Fruit fly (Drosophila melanogaster) whole organism, prepupa: ENCODE measurements around the gene Hus1-like.
A peak's percentile ranks its signal among the peaks of the same experiment; 100 is the strongest.

ENCODE experiments used
- Blimp-1 ChIP-seq: fragments of 200-800 bp; sonication (Bioruptor generic); optimal IDR thresholded peaks from 3 replicates; lab custom pipeline; 2017; ENCODE audit warnings: missing biosample characterization, missing genetic modification characterization, mild to moderate bottlenecking, moderate library complexity, missing genetic modification reagents
- CG10631 ChIP-seq: fragments of 200-800 bp; sonication (Bioruptor generic); optimal IDR thresholded peaks from 2 replicates; lab custom pipeline; 2016; ENCODE audit warnings: missing biosample characterization, missing genetic modification characterization
- CG10669 ChIP-seq: fragments of 200-800 bp; sonication (Bioruptor generic); optimal IDR thresholded peaks from 3 replicates; lab custom pipeline; 2018; ENCODE audit warnings: missing biosample characterization, mild to moderate bottlenecking, missing genetic modification characterization, moderate library complexity
- CG11294 ChIP-seq: fragments of 200-800 bp; sonication (Bioruptor generic); IDR thresholded peaks from 2 replicates; pipeline ENCODE4 v1.3.6; 2022; ENCODE audit warnings: missing biosample characterization, missing genetic modification characterization
- CG11762 ChIP-seq: fragments of 200-800 bp; sonication (Bioruptor generic); optimal IDR thresholded peaks from 3 replicates; lab custom pipeline; 2016; ENCODE audit warnings: missing biosample characterization, missing genetic modification characterization; ENCODE audit not compliant: insufficient read depth
- CG11902 ChIP-seq: fragments of 200-800 bp; sonication (Bioruptor generic); optimal IDR thresholded peaks from 3 replicates; lab custom pipeline; 2016; ENCODE audit warnings: missing biosample characterization, missing genetic modification characterization
- CG15336 ChIP-seq: fragments of 200-800 bp; sonication (Bioruptor generic); IDR thresholded peaks from 2 replicates; pipeline ENCODE4 v1.3.6; 2022; ENCODE audit warnings: missing biosample characterization, missing genetic modification characterization
- CG1621 ChIP-seq: fragments of 200-800 bp; sonication (Bioruptor generic); optimal IDR thresholded peaks from 3 replicates; lab custom pipeline; 2018; ENCODE audit warnings: missing biosample characterization, mild to moderate bottlenecking, missing genetic modification characterization
- CG16779 ChIP-seq: fragments of 200-800 bp; sonication (Bioruptor generic); optimal IDR thresholded peaks from 3 replicates; lab custom pipeline; 2017; ENCODE audit warnings: missing biosample characterization, mild to moderate bottlenecking, missing genetic modification characterization
- CG31627 ChIP-seq: fragments of 200-800 bp; sonication (Bioruptor generic); optimal IDR thresholded peaks from 3 replicates; lab custom pipeline; 2016; ENCODE audit warnings: missing biosample characterization, missing genetic modification characterization
- CG32006 ChIP-seq: fragments of 200-800 bp; sonication (Bioruptor generic); optimal IDR thresholded peaks from 3 replicates; lab custom pipeline; 2017; ENCODE audit warnings: missing biosample characterization, mild to moderate bottlenecking, missing genetic modification characterization
- CG34406 ChIP-seq: fragments of 200-800 bp; sonication (Bioruptor generic); optimal IDR thresholded peaks from 3 replicates; lab custom pipeline; 2016; ENCODE audit warnings: missing biosample characterization, missing genetic modification characterization
- CG3919 ChIP-seq: fragments of 200-800 bp; sonication (Bioruptor generic); optimal IDR thresholded peaks from 3 replicates; lab custom pipeline; 2016; ENCODE audit warnings: missing biosample characterization, missing genetic modification characterization
- CG4318 ChIP-seq: fragments of 200-800 bp; sonication (Bioruptor generic); optimal IDR thresholded peaks from 3 replicates; lab custom pipeline; 2017; ENCODE audit warnings: missing biosample characterization, mild to moderate bottlenecking, missing genetic modification characterization
- CG6163 ChIP-seq: fragments of 200-800 bp; sonication (Bioruptor generic); IDR thresholded peaks from 3 replicates; pipeline ENCODE4 v1.3.6; 2022; ENCODE audit warnings: missing biosample characterization, missing genetic modification characterization
- CG6276 ChIP-seq: fragments of 200-800 bp; sonication (Bioruptor generic); optimal IDR thresholded peaks from 2 replicates; lab custom pipeline; 2017; ENCODE audit warnings: missing biosample characterization, mild to moderate bottlenecking, missing genetic modification characterization
- CG6792 ChIP-seq: fragments of 200-800 bp; sonication (Bioruptor generic); optimal IDR thresholded peaks from 3 replicates; lab custom pipeline; 2016; ENCODE audit warnings: missing biosample characterization, missing genetic modification characterization
- CG6808 ChIP-seq: fragments of 200-800 bp; sonication (Bioruptor generic); optimal IDR thresholded peaks from 3 replicates; lab custom pipeline; 2017; ENCODE audit warnings: missing biosample characterization, missing genetic modification characterization, mild to moderate bottlenecking, moderate library complexity, missing genetic modification reagents
- CG8319 ChIP-seq: fragments of 200-800 bp; sonication (Bioruptor generic); optimal IDR thresholded peaks from 3 replicates; lab custom pipeline; 2016; ENCODE audit warnings: missing biosample characterization, missing genetic modification characterization
- CG8632 ChIP-seq: fragments of 200-800 bp; sonication (Bioruptor generic); optimal IDR thresholded peaks from 3 replicates; lab custom pipeline; 2016; ENCODE audit warnings: missing biosample characterization, missing genetic modification characterization
- CG9139 ChIP-seq: fragments of 200-800 bp; sonication (Bioruptor generic); optimal IDR thresholded peaks from 3 replicates; lab custom pipeline; 2017; ENCODE audit warnings: missing biosample characterization, mild to moderate bottlenecking, missing genetic modification characterization
- Eip78C ChIP-seq: fragments of 200-800 bp; sonication (Bioruptor generic); peaks from one replicate; lab custom pipeline; 2016; ENCODE audit warnings: missing biosample characterization, missing genetic modification characterization
- Eip93F ChIP-seq: fragments of 200-800 bp; sonication (Bioruptor generic); optimal IDR thresholded peaks from 2 replicates; lab custom pipeline; 2016; ENCODE audit warnings: missing biosample characterization, mild to moderate bottlenecking, missing genetic modification characterization
- Ets21C ChIP-seq: fragments of 200-800 bp; sonication (Bioruptor generic); optimal IDR thresholded peaks from 3 replicates; lab custom pipeline; 2016; ENCODE audit warnings: missing biosample characterization, missing genetic modification characterization
- Ets96B ChIP-seq: fragments of 200-800 bp; optimal IDR thresholded peaks from 2 replicates; lab custom pipeline; 2019; ENCODE audit warnings: missing biosample characterization, mild to moderate bottlenecking, missing genetic modification characterization, moderate library complexity
- Hr39 ChIP-seq: fragments of 200-800 bp; sonication (Bioruptor generic); optimal IDR thresholded peaks from 2 replicates; lab custom pipeline; 2016; ENCODE audit warnings: missing biosample characterization, missing genetic modification characterization
- Hr4 ChIP-seq: fragments of 200-800 bp; sonication (Bioruptor generic); optimal IDR thresholded peaks from 3 replicates; lab custom pipeline; 2016; ENCODE audit warnings: missing biosample characterization, missing genetic modification characterization
- Lpt ChIP-seq: fragments of 200-800 bp; sonication (Bioruptor generic); optimal IDR thresholded peaks from 3 replicates; lab custom pipeline; 2016; ENCODE audit warnings: missing biosample characterization, missing genetic modification characterization
- Met ChIP-seq: fragments of 200-800 bp; sonication (Bioruptor generic); optimal IDR thresholded peaks from 3 replicates; lab custom pipeline; 2016; ENCODE audit warnings: missing biosample characterization, missing genetic modification characterization
- OdsH ChIP-seq: fragments of 200-800 bp; sonication (Bioruptor generic); optimal IDR thresholded peaks from 3 replicates; lab custom pipeline; 2016; ENCODE audit warnings: missing biosample characterization, missing genetic modification characterization
- Smox ChIP-seq: fragments of 200-800 bp; sonication (Bioruptor generic); optimal IDR thresholded peaks from 3 replicates; lab custom pipeline; 2016; ENCODE audit warnings: missing biosample characterization, missing genetic modification characterization
- Sox102F ChIP-seq: fragments of 200-800 bp; sonication (Bioruptor generic); optimal IDR thresholded peaks from 2 replicates; lab custom pipeline; 2016; ENCODE audit warnings: missing biosample characterization, mild to moderate bottlenecking, missing genetic modification characterization
- Sox14 ChIP-seq: fragments of 200-800 bp; sonication (Bioruptor generic); optimal IDR thresholded peaks from 3 replicates; lab custom pipeline; 2016; ENCODE audit warnings: missing biosample characterization, missing genetic modification characterization
- Sox15 ChIP-seq: fragments of 200-800 bp; sonication (Bioruptor generic); optimal IDR thresholded peaks from 3 replicates; lab custom pipeline; 2016; ENCODE audit warnings: missing biosample characterization, missing genetic modification characterization
- achi ChIP-seq: fragments of 200-800 bp; sonication (Bioruptor generic); optimal IDR thresholded peaks from 3 replicates; lab custom pipeline; 2016; ENCODE audit warnings: missing biosample characterization, missing genetic modification characterization
- acj6 ChIP-seq: fragments of 200-800 bp; sonication (Bioruptor generic); optimal IDR thresholded peaks from 3 replicates; lab custom pipeline; 2016; ENCODE audit warnings: missing biosample characterization, missing genetic modification characterization
- dac ChIP-seq: fragments of 200-800 bp; sonication (Bioruptor generic); optimal IDR thresholded peaks from 2 replicates; lab custom pipeline; 2017; ENCODE audit warnings: missing biosample characterization, mild to moderate bottlenecking, missing genetic modification characterization
- dsx ChIP-seq: fragments of 200-800 bp; optimal IDR thresholded peaks from 3 replicates; lab custom pipeline; 2019; ENCODE audit warnings: missing biosample characterization, mild to moderate bottlenecking, missing genetic modification characterization, moderate library complexity; ENCODE audit not compliant: poor library complexity, severe bottlenecking
- eg ChIP-seq: fragments of 200-800 bp; sonication (Bioruptor generic); IDR thresholded peaks from 3 replicates; pipeline ENCODE4 v1.3.6; 2022; ENCODE audit warnings: missing biosample characterization, missing genetic modification characterization
- esn ChIP-seq: fragments of 200-800 bp; sonication (Bioruptor generic); optimal IDR thresholded peaks from 2 replicates; lab custom pipeline; 2016; ENCODE audit warnings: missing biosample characterization, mild to moderate bottlenecking, missing genetic modification characterization, moderate library complexity
- fd59A ChIP-seq: fragments of 200-800 bp; sonication (Bioruptor generic); optimal IDR thresholded peaks from 2 replicates; lab custom pipeline; 2017; ENCODE audit warnings: missing biosample characterization, mild to moderate bottlenecking, missing genetic modification characterization, missing genetic modification reagents
- fd85E ChIP-seq: fragments of 200-800 bp; sonication (Bioruptor generic); optimal IDR thresholded peaks from 3 replicates; lab custom pipeline; 2016; ENCODE audit warnings: missing biosample characterization, missing genetic modification characterization
- fkh ChIP-seq: fragments of 200-800 bp; sonication (Bioruptor generic); optimal IDR thresholded peaks from 3 replicates; lab custom pipeline; 2017; ENCODE audit warnings: missing biosample characterization, mild to moderate bottlenecking, missing genetic modification characterization, moderate library complexity
- lz ChIP-seq: fragments of 200-800 bp; sonication (Bioruptor generic); optimal IDR thresholded peaks from 3 replicates; lab custom pipeline; 2016; ENCODE audit warnings: missing biosample characterization, missing genetic modification characterization
- pdm3 ChIP-seq: fragments of 200-800 bp; sonication (Bioruptor generic); optimal IDR thresholded peaks from 3 replicates; lab custom pipeline; 2016; ENCODE audit warnings: missing biosample characterization, missing genetic modification characterization
- salr ChIP-seq, 2 experiments: fragments of 200-800 bp; sonication (Bioruptor generic); optimal IDR thresholded peaks; 3 replicates each; lab custom pipeline; 2016 to 2018; ENCODE audit warnings: missing biosample characterization in 2 of 2, missing genetic modification characterization in 2 of 2, mild to moderate bottlenecking in 1 of 2
- spab ChIP-seq: fragments of 200-800 bp; sonication (Bioruptor generic); optimal IDR thresholded peaks from 2 replicates; lab custom pipeline; 2017; ENCODE audit warnings: missing biosample characterization, mild to moderate bottlenecking, missing genetic modification characterization, missing genetic modification reagents
- ss ChIP-seq, 2 experiments: fragments of 200-800 bp; sonication (Bioruptor generic); optimal IDR thresholded peaks; 2 replicates in 1 of 2; 3 replicates in 1 of 2; lab custom pipeline; 2017 to 2018; ENCODE audit warnings: mild to moderate bottlenecking in 2 of 2, missing biosample characterization in 2 of 2, missing genetic modification characterization in 2 of 2, moderate library complexity in 1 of 2
- svp ChIP-seq: fragments of 200-800 bp; sonication (Bioruptor generic); peaks from one replicate; lab custom pipeline; 2016; ENCODE audit warnings: missing biosample characterization, missing genetic modification characterization
- vri ChIP-seq: fragments of 200-800 bp; sonication (Bioruptor generic); optimal IDR thresholded peaks from 3 replicates; lab custom pipeline; 2016; ENCODE audit warnings: missing biosample characterization, mild to moderate bottlenecking, missing genetic modification characterization

The Hus1-like gene

dm6 chr3R:4811936-4812534 is at the start of gene Hus1-like, which contains the start of gene ctrip:
Hus1-like (minus strand) TSS chr3R:4812096.
ctrip (minus strand) TSS chr3R:4812096.
- TF ChIP-seq Hr4 (GFP tag; lab: Kevin White, UChicago), result no peak
- 0 out of 3 replicates have a peak, but pooled peaks have one; percentile 27 for TF ChIP-seq CG6163 (GFP tag; lab: Robert Waterston, UW)
- no peak for TF ChIP-seq fd85E
- no peak for TF ChIP-seq CG11762
- no peak for TF ChIP-seq CG32006 (GFP tag; lab: Kevin White, UChicago)
- no peak for TF ChIP-seq salr (GFP tag; optimal IDR thresholded peaks at IDR 0.05; lab: Kevin White, UChicago)
- TF ChIP-seq Ets96B (tag; lab: Kevin White, UChicago), result no peak
- TF ChIP-seq svp, result no peak
- no peak for TF ChIP-seq CG16779 (tag; lab: Kevin White, UChicago)
- TF ChIP-seq Eip78C, result peak; percentile 10
- TF ChIP-seq CG11294, result no peak
- TF ChIP-seq CG3919 (GFP tag; lab: Kevin White, UChicago), result peak; percentile 27
- no peak for TF ChIP-seq acj6 (GFP tag; lab: Kevin White, UChicago)
- peak; percentile 14 for TF ChIP-seq CG1621
- TF ChIP-seq pdm3 (GFP tag; lab: Kevin White, UChicago), result no peak
- TF ChIP-seq dsx (GFP tag; lab: Kevin White, UChicago), result peak; percentile 46
- no peak for TF ChIP-seq eg (GFP tag; lab: Robert Waterston, UW)
- no peak for TF ChIP-seq CG8632 (GFP tag; lab: Kevin White, UChicago)
- no peak for TF ChIP-seq Sox102F (GFP tag; lab: Kevin White, UChicago)
- no peak for TF ChIP-seq CG11902 (GFP tag; lab: Kevin White, UChicago)
- no peak for TF ChIP-seq Sox15 (GFP tag; lab: Kevin White, UChicago)
- no peak for TF ChIP-seq spab
- no peak for TF ChIP-seq fd59A (GFP tag; lab: Kevin White, UChicago)
- TF ChIP-seq Met (GFP tag; lab: Kevin White, UChicago), result no peak
- peak; percentile 23 for TF ChIP-seq esn
- TF ChIP-seq Ets21C (GFP tag; lab: Kevin White, UChicago), result no peak
- no peak for TF ChIP-seq CG9139 (GFP tag; lab: Kevin White, UChicago)
- TF ChIP-seq ss (GFP tag; optimal IDR thresholded peaks at IDR 0.05; lab: Kevin White, UChicago), result peak; percentile 21 to 33
- no peak for TF ChIP-seq achi (GFP tag; lab: Kevin White, UChicago)
- peak; percentile 58 for TF ChIP-seq Sox14 (GFP tag; lab: Kevin White, UChicago)
- TF ChIP-seq CG31627, result no peak
- TF ChIP-seq lz (GFP tag; lab: Kevin White, UChicago), result no peak
- no peak for TF ChIP-seq Blimp-1 (GFP tag; lab: Kevin White, UChicago)
- TF ChIP-seq CG34406 (GFP tag; lab: Kevin White, UChicago), result no peak
- peak; percentile 39 for TF ChIP-seq fkh (GFP tag; lab: Kevin White, UChicago)
- TF ChIP-seq CG4318, result no peak
- no peak for TF ChIP-seq Hr39
- TF ChIP-seq CG6792 (GFP tag; lab: Kevin White, UChicago), result no peak
- no peak for TF ChIP-seq CG6808 (GFP tag; lab: Kevin White, UChicago)
- TF ChIP-seq Eip93F (GFP tag; lab: Kevin White, UChicago), result no peak
- no peak for TF ChIP-seq Lpt (GFP tag; lab: Kevin White, UChicago)
- TF ChIP-seq Smox (GFP tag; lab: Kevin White, UChicago), result no peak
- no peak for TF ChIP-seq CG8319 (GFP tag; lab: Kevin White, UChicago)
- peak; percentile 8 for TF ChIP-seq vri (GFP tag; lab: Kevin White, UChicago)
- peak; percentile 16 for TF ChIP-seq OdsH (GFP tag; lab: Kevin White, UChicago)
- no peak for TF ChIP-seq CG15336
- TF ChIP-seq CG6276 (GFP tag; lab: Kevin White, UChicago), result no peak
- TF ChIP-seq dac (GFP tag; lab: Kevin White, UChicago), result no peak
- no peak for TF ChIP-seq CG10669
- peak; percentile 5 for TF ChIP-seq CG10631
- TF ChIP-seq, all 60 proteins: peak for 12
